Worm (Caenorhabditis elegans) whole organism, mixed stage, embryonic: ENCODE measurements around the gene srg-36.

Experiments used
- cnd-1 ChIP-seq: fragments of 200-800 bp; sonication (Bioruptor generic); optimal IDR thresholded peaks from 2 replicates; lab custom pipeline; 2018; ENCODE audit warnings: mild to moderate bottlenecking, missing genetic modification characterization, missing compliant biosample characterization
- elt-3 ChIP-seq: fragments of 150-350 bp; optimal IDR thresholded peaks from 2 replicates; lab custom pipeline; 2014; ENCODE audit warnings: missing biosample characterization, missing genetic modification characterization
- lin-13 ChIP-seq: fragments of 150-350 bp; optimal IDR thresholded peaks from 2 replicates; lab custom pipeline; 2014; ENCODE audit warnings: missing biosample characterization, missing genetic modification characterization
- lsy-2 ChIP-seq: fragments of 150-350 bp; optimal IDR thresholded peaks from 2 replicates; lab custom pipeline; 2014; ENCODE audit warnings: missing biosample characterization, missing genetic modification characterization
- mls-2 ChIP-seq: sonication (generic microtip); optimal IDR thresholded peaks from 2 replicates; lab custom pipeline; 2016; ENCODE audit warnings: mild to moderate bottlenecking, missing genetic modification characterization, moderate library complexity, missing compliant biosample characterization
- nhr-12 ChIP-seq: fragments of 150-350 bp; optimal IDR thresholded peaks from 2 replicates; lab custom pipeline; 2014; ENCODE audit warnings: missing biosample characterization, missing genetic modification characterization
- nhr-237 ChIP-seq: fragments of 150-350 bp; optimal IDR thresholded peaks from 2 replicates; lab custom pipeline; 2014; ENCODE audit warnings: missing biosample characterization, missing genetic modification characterization
- nhr-76 ChIP-seq: sonication (generic microtip); optimal IDR thresholded peaks from 2 replicates; lab custom pipeline; 2017; ENCODE audit warnings: missing biosample characterization, missing genetic modification characterization
- sptf-1 ChIP-seq: sonication (generic microtip); optimal IDR thresholded peaks from 2 replicates; lab custom pipeline; 2017; ENCODE audit warnings: mild to moderate bottlenecking, missing genetic modification characterization, moderate library complexity, missing compliant biosample characterization

DNA sequence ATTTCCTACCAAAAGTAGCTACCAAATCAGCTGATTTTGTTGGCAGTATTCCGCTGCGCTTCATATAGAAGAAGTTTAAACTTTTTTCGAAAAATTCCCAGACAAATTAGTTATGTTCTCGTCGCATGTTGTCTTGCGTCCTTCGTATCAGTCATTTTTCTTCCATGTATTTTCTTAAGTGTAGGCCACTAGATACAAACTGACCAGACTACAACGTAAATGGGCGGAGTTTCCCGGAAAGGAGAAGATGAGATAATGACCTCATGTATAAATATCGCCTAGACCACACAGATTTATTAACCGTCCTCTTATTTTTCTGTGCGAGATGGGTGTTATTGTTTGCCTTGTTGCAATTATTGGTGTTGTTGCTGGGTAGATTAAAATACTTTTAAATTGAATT lies 9.0 kb downstream of the srg-36 start, which contains the start of gene cyp-13B2:
- TF ChIP-seq lin-13 (tag; lab: Kevin White, UChicago) (no peak), lsy-2 (tag; lab: Kevin White, UChicago) (no peak), mls-2 (no peak), sptf-1 (tag; lab: Kevin White, UChicago) (no peak), cnd-1 (tag; lab: Kevin White, UChicago) (no peak), nhr-76 (tag; lab: Kevin White, UChicago) (no peak), nhr-12 (no peak), elt-3 (tag; lab: Kevin White, UChicago) (no peak), nhr-237 (tag; lab: Kevin White, UChicago) (no peak)
